Fruit fly (Drosophila melanogaster) whole organism, pupa: ENCODE data around the gene CG13484.

Source experiments
- CG10348 ChIP-seq: fragments of 200-800 bp; sonication (Bioruptor generic); IDR thresholded peaks from 2 replicates; pipeline ENCODE4 v1.3.6; 2022; ENCODE audit warnings: missing biosample characterization, missing genetic modification characterization
- CG12605 ChIP-seq: fragments of 200-800 bp; sonication (Bioruptor generic); IDR thresholded peaks from 2 replicates; pipeline ENCODE4 v1.3.6; 2022; ENCODE audit warnings: missing biosample characterization, missing genetic modification characterization
- CG13204 ChIP-seq: fragments of 200-800 bp; sonication (Bioruptor generic); optimal IDR thresholded peaks from 2 replicates; lab custom pipeline; 2018; ENCODE audit warnings: missing biosample characterization, mild to moderate bottlenecking, missing genetic modification characterization, moderate library complexity
- CG14655 ChIP-seq: fragments of 200-800 bp; sonication (Bioruptor generic); optimal IDR thresholded peaks from 3 replicates; lab custom pipeline; 2017; ENCODE audit warnings: mild to moderate bottlenecking, missing biosample characterization, missing genetic modification reagents, missing genetic modification characterization
- CG15710 ChIP-seq: fragments of 200-800 bp; sonication (Bioruptor generic); optimal IDR thresholded peaks from 2 replicates; lab custom pipeline; 2018; ENCODE audit warnings: missing biosample characterization, mild to moderate bottlenecking, missing genetic modification characterization, moderate library complexity
- CG17806 ChIP-seq: fragments of 200-800 bp; sonication (Bioruptor generic); optimal IDR thresholded peaks from 2 replicates; lab custom pipeline; 2018; ENCODE audit warnings: missing biosample characterization, mild to moderate bottlenecking, missing genetic modification characterization, moderate library complexity
- CG32121 ChIP-seq: fragments of 200-800 bp; sonication (Bioruptor generic); IDR thresholded peaks from 2 replicates; pipeline ENCODE4 v1.3.6; 2022; ENCODE audit warnings: missing biosample characterization, missing genetic modification characterization
- CG34367 ChIP-seq: fragments of 200-800 bp; sonication (Bioruptor generic); optimal IDR thresholded peaks from 2 replicates; lab custom pipeline; 2018; ENCODE audit warnings: missing biosample characterization, mild to moderate bottlenecking, missing genetic modification characterization
- CG4496 ChIP-seq: fragments of 200-800 bp; sonication (Bioruptor generic); IDR thresholded peaks from 3 replicates; pipeline ENCODE4 v1.3.6; 2022; ENCODE audit warnings: missing biosample characterization, missing genetic modification characterization
- CG8159 ChIP-seq: fragments of 200-800 bp; sonication (Bioruptor generic); optimal IDR thresholded peaks from 3 replicates; lab custom pipeline; 2018; ENCODE audit warnings: missing biosample characterization, mild to moderate bottlenecking, missing genetic modification characterization, moderate library complexity
- CG8301 ChIP-seq: fragments of 200-800 bp; sonication (Bioruptor generic); optimal IDR thresholded peaks from 2 replicates; lab custom pipeline; 2018; ENCODE audit warnings: missing biosample characterization, mild to moderate bottlenecking, missing genetic modification characterization
- CG9948 ChIP-seq: fragments of 200-800 bp; sonication (Bioruptor generic); optimal IDR thresholded peaks from 2 replicates; lab custom pipeline; 2018; ENCODE audit warnings: missing biosample characterization, mild to moderate bottlenecking, missing genetic modification characterization, moderate library complexity
- D1 ChIP-seq: fragments of 200-800 bp; sonication (Bioruptor generic); optimal IDR thresholded peaks from 2 replicates; lab custom pipeline; 2018; ENCODE audit warnings: missing biosample characterization, mild to moderate bottlenecking, missing genetic modification characterization, moderate library complexity
- EcR ChIP-seq: fragments of 200-800 bp; sonication (Bioruptor generic); optimal IDR thresholded peaks from 3 replicates; lab custom pipeline; 2019; ENCODE audit warnings: missing biosample characterization, missing genetic modification characterization, mild to moderate bottlenecking, moderate library complexity, missing genetic modification reagents
- Ets98B ChIP-seq: fragments of 200-800 bp; sonication (Bioruptor generic); IDR thresholded peaks from 2 replicates; pipeline ENCODE4 v1.3.6; 2022; ENCODE audit warnings: missing biosample characterization, missing genetic modification characterization
- Pif1A ChIP-seq: fragments of 200-800 bp; sonication (Bioruptor generic); optimal IDR thresholded peaks from 3 replicates; lab custom pipeline; 2016; ENCODE audit warnings: missing biosample characterization, missing genetic modification characterization
- Pif1B ChIP-seq: fragments of 200-800 bp; sonication (Bioruptor generic); optimal IDR thresholded peaks from 3 replicates; lab custom pipeline; 2016; ENCODE audit warnings: missing biosample characterization, missing genetic modification characterization
- Snoo ChIP-seq: fragments of 200-800 bp; sonication (Bioruptor generic); optimal IDR thresholded peaks from 3 replicates; lab custom pipeline; 2017; ENCODE audit warnings: missing biosample characterization, mild to moderate bottlenecking, missing genetic modification characterization, inconsistent platforms
- fd96Ca ChIP-seq: fragments of 200-800 bp; sonication (Bioruptor generic); IDR thresholded peaks from 3 replicates; pipeline ENCODE4 v1.3.6; 2022; ENCODE audit warnings: missing biosample characterization, missing genetic modification characterization
- gl ChIP-seq: fragments of 200-800 bp; sonication (Bioruptor generic); optimal IDR thresholded peaks from 2 replicates; lab custom pipeline; 2018; ENCODE audit warnings: missing biosample characterization, mild to moderate bottlenecking, missing genetic modification characterization
- rn ChIP-seq: fragments of 200-800 bp; sonication (Bioruptor generic); IDR thresholded peaks from 2 replicates; pipeline ENCODE4 v1.3.6; 2022; ENCODE audit warnings: missing biosample characterization, missing genetic modification characterization

CG13484 gene

dm6 chr3L:14028485-14029384, 24.1 kb downstream of the CG13484 start, which contains the start of gene Ptip:
Gene Ptip, minus strand, starts transcription at chr3L:14029121.
- TF ChIP-seq CG8301 (tag; lab: Kevin White, UChicago) = no peak
- TF ChIP-seq CG9948 (tag; lab: Kevin White, UChicago) = no peak
- no peak for TF ChIP-seq CG15710 (tag; lab: Kevin White, UChicago)
- TF ChIP-seq fd96Ca (GFP tag; lab: Robert Waterston, UW) = no peak; the same call in 2 of the 3 replicates
- no peak for TF ChIP-seq Pif1B
- no peak for TF ChIP-seq Snoo
- no peak for TF ChIP-seq rn (GFP tag; lab: Robert Waterston, UW)
- no peak for TF ChIP-seq CG10348
- TF ChIP-seq CG13204 (GFP tag; lab: Kevin White, UChicago) = no peak
- TF ChIP-seq gl = peak; percentile 40
- TF ChIP-seq CG8159 (tag; lab: Kevin White, UChicago) = no peak
- peak; percentile 66 for TF ChIP-seq CG12605 (GFP tag; lab: Robert Waterston, UW)
- no peak for TF ChIP-seq Pif1A (GFP tag; lab: Kevin White, UChicago)
- TF ChIP-seq EcR (GFP tag; lab: Kevin White, UChicago) = no peak
- no peak for TF ChIP-seq CG14655 (GFP tag; lab: Kevin White, UChicago)
- TF ChIP-seq CG17806 (tag; lab: Kevin White, UChicago) = no peak
- TF ChIP-seq Ets98B (GFP tag; lab: Robert Waterston, UW) = 0 out of 2 replicates have a peak, but pooled peaks have one; percentile 64
- TF ChIP-seq CG34367 (tag; lab: Kevin White, UChicago) = no peak
- peak; percentile 77 for TF ChIP-seq CG4496 (GFP tag; lab: Robert Waterston, UW)
- peak; percentile 49; the same call in 1 of the 2 replicates for TF ChIP-seq CG32121
- TF ChIP-seq D1 = no peak

dm6 chr3L:14027549-14027948, 25.3 kb downstream of the CG13484 start:
- TF ChIP-seq gl (no peak), CG14655 (GFP tag; lab: Kevin White, UChicago) (no peak), CG8301 (tag; lab: Kevin White, UChicago) (no peak), CG13204 (GFP tag; lab: Kevin White, UChicago) (no peak), CG8159 (tag; lab: Kevin White, UChicago) (no peak), CG9948 (tag; lab: Kevin White, UChicago) (no peak), Snoo (no peak), CG4496 (GFP tag; lab: Robert Waterston, UW) (no peak), CG15710 (tag; lab: Kevin White, UChicago) (no peak), fd96Ca (GFP tag; lab: Robert Waterston, UW) (no peak), EcR (GFP tag; lab: Kevin White, UChicago) (no peak)

- TF ChIP-seq CG4496 (GFP tag; lab: Robert Waterston, UW) (no peak), rn (GFP tag; lab: Robert Waterston, UW) (no peak), EcR (GFP tag; lab: Kevin White, UChicago) (no peak), CG9948 (tag; lab: Kevin White, UChicago) (no peak), CG12605 (GFP tag; lab: Robert Waterston, UW) (no peak), CG13204 (GFP tag; lab: Kevin White, UChicago) (no peak)
- TF ChIP-seq, all 21 proteins: peak for 0
These were observed 27.1 kb downstream of the CG13484 start for dm6 chr3L:14025736-14026135.

- TF ChIP-seq CG10348 (no peak), CG12605 (GFP tag; lab: Robert Waterston, UW) (0 out of 2 replicates have a peak, but pooled peaks have one; percentile 8), D1 (no peak), Ets98B (GFP tag; lab: Robert Waterston, UW) (peak; percentile 15)
These were observed 46.2 kb downstream of the CG13484 start for dm6 chr3L:14006704-14007126.

dm6 chr3L:14005627-14006287, 47.1 kb downstream of the CG13484 start:
- no peak for TF ChIP-seq CG17806 (tag; lab: Kevin White, UChicago)
- peak; percentile 19; the same call in 1 of the 3 replicates for TF ChIP-seq CG4496 (GFP tag; lab: Robert Waterston, UW)

dm6 chr3L:14004963-14005458, 47.9 kb downstream of the CG13484 start:
- peak; percentile 97 for TF ChIP-seq CG15710 (tag; lab: Kevin White, UChicago)
- TF ChIP-seq CG8159 (tag; lab: Kevin White, UChicago) = peak; percentile 97
- TF ChIP-seq D1 = no peak
- TF ChIP-seq Pif1B = peak; percentile 98
- TF ChIP-seq CG4496 (GFP tag; lab: Robert Waterston, UW) = peak; percentile 99
- peak; percentile 97 for TF ChIP-seq CG9948 (tag; lab: Kevin White, UChicago)
- peak; percentile 98 for TF ChIP-seq CG14655 (GFP tag; lab: Kevin White, UChicago)
- TF ChIP-seq CG8301 (tag; lab: Kevin White, UChicago) = peak; percentile 98
- peak; percentile 93 for TF ChIP-seq CG13204 (GFP tag; lab: Kevin White, UChicago)
- TF ChIP-seq Ets98B (GFP tag; lab: Robert Waterston, UW) = peak; percentile 99
- TF ChIP-seq gl = peak; percentile 94
- peak; percentile 96 for TF ChIP-seq CG34367 (tag; lab: Kevin White, UChicago)
- TF ChIP-seq CG12605 (GFP tag; lab: Robert Waterston, UW) = peak; percentile 96
- peak; percentile 96 for TF ChIP-seq Snoo
- TF ChIP-seq CG17806 (tag; lab: Kevin White, UChicago) = peak; percentile 97
- peak; percentile 98 for TF ChIP-seq CG10348
- TF ChIP-seq Pif1A (GFP tag; lab: Kevin White, UChicago) = peak; percentile 98
- peak; percentile 98 for TF ChIP-seq CG32121
- TF ChIP-seq EcR (GFP tag; lab: Kevin White, UChicago) = peak; percentile 48
- TF ChIP-seq fd96Ca (GFP tag; lab: Robert Waterston, UW) = peak; percentile 100
- TF ChIP-seq rn (GFP tag; lab: Robert Waterston, UW) = peak; percentile 97
